Worm (Caenorhabditis elegans): ENCODE data around the gene nrf-5.

The nrf-5 gene

DNA sequence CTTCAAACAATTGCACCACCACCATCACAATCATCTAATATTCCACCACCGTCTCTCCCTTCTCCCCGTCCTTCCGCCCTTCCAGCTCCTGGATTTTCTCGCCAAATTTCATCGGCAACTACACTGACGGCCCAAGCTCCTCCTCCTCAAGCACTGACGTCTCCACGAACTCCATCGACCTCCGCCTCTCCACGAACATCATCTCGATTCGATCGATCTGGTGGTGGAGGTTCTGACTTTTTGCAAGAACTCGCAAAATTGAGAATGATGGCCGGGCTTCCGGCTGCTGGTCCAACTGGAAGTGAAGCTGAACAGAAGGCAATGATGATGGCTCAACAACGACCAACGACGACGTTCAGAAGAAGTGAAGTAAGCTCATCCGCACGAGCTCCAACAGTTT, 34.0 kb upstream of the nrf-5 start (continued):
- TF ChIP-seq Y48G9A.11 (GFP tag; IDR thresholded peaks at IDR 0.05), result no peak

DNA sequence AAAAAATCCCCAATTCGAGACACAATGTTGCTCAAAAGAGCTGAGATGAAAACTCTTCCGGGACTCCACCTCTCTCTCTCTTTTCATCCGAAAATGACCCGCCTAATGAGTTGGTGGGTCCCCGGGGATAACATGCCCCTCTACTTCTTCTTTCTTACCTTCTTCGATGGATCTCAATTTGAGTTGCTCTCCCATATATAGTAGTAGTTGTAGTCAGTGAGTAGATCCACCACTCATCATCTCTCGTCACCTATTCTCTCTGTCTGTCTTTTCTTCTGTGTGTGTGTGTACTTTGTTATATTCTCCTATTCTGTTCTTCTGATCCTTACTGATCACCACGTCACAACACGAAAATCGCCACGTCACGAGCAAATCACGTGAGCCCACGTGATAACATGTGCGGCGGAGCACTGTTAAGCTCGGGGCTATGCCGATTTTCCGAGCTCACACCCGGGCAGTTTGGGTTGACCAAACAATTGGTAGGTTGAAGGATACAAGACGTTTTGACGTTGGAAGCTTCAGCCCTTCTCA, 31.8 kb upstream of the nrf-5 start, which contains the start of gene twk-32:
TSS of gene twk-32 (plus strand) at position 396 of the 531 bp plus-strand sequence.
- TF ChIP-seq nhr-77 (tag; optimal IDR thresholded peaks at IDR 0.05) (no peak), tra-1 (GFP tag; IDR thresholded peaks at IDR 0.05) (no peak), nhr-237 (tag; optimal IDR thresholded peaks at IDR 0.05) (no peak), lin-13 (GFP tag; optimal IDR thresholded peaks at IDR 0.05) (no peak), madf-5 (GFP tag; IDR thresholded peaks at IDR 0.05) (no peak), ama-1 (optimal IDR thresholded peaks at IDR 0.05) (peak; percentile 68), ceh-32 (tag; optimal IDR thresholded peaks at IDR 0.05; ENCODE audit: poor library complexity) (no peak), Y5F2A.4 (GFP tag; optimal IDR thresholded peaks at IDR 0.05) (no peak), lsy-2 (tag; optimal IDR thresholded peaks at IDR 0.05) (no peak), zfp-2 (tag; optimal IDR thresholded peaks at IDR 0.05) (no peak), ZK546.5 (tag; optimal IDR thresholded peaks at IDR 0.05) (no peak), hmg-1.1 (GFP tag; IDR thresholded peaks at IDR 0.05) (0 out of 2 replicates have a peak, but pooled peaks have one; percentile 23), R02D3.7 (tag; optimal IDR thresholded peaks at IDR 0.05) (no peak), ceh-82 (tag; optimal IDR thresholded peaks at IDR 0.05) (no peak), dmd-8 (GFP tag; IDR thresholded peaks at IDR 0.05) (no peak), pha-4 (GFP tag; IDR thresholded peaks at IDR 0.05) (no peak), pha-4 (tag; optimal IDR thresholded peaks at IDR 0.05) (no peak), skn-1 (tag; optimal IDR thresholded peaks at IDR 0.05) (no peak), lim-7 (GFP tag; IDR thresholded peaks at IDR 0.05) (no peak), arid-1 (GFP tag; conservative IDR thresholded peaks at IDR 0.05) (no peak), lir-3 (tag; optimal IDR thresholded peaks at IDR 0.05) (no peak), unc-39 (tag; optimal IDR thresholded peaks at IDR 0.05) (no peak), unc-62 (GFP tag; optimal IDR thresholded peaks at IDR 0.05 in 1 of 2) (peak in 1 of 2 experiments; percentile 83), unc-62 (tag; optimal IDR thresholded peaks at IDR 0.05) (no peak), ceh-44 (GFP tag; IDR thresholded peaks at IDR 0.05) (no peak), mes-2 (tag; optimal IDR thresholded peaks at IDR 0.05; ENCODE audit: poor library complexity, severe bottlenecking) (no peak), lin-29 (GFP tag; IDR thresholded peaks at IDR 0.05) (no peak), vab-7 (GFP tag; IDR thresholded peaks at IDR 0.05) (no peak), duxl-1 (tag; optimal IDR thresholded peaks at IDR 0.05; ENCODE audit: poor library complexity) (no peak), lin-38 (GFP tag; IDR thresholded peaks at IDR 0.05) (no peak; the same call in 1 of the 2 replicates), unc-130 (GFP tag; optimal IDR thresholded peaks at IDR 0.05) (no peak), mdl-1 (tag; optimal IDR thresholded peaks at IDR 0.05) (no peak), mxl-3 (GFP tag; optimal IDR thresholded peaks at IDR 0.05) (no peak), Y75B8A.6 (GFP tag; IDR thresholded peaks at IDR 0.05) (no peak), aly-2 (tag; optimal IDR thresholded peaks at IDR 0.05) (no peak), nhr-111 (GFP tag; optimal IDR thresholded peaks at IDR 0.05) (no peak), zip-2 (tag; optimal IDR thresholded peaks at IDR 0.05) (no peak), dmd-6 (GFP tag; IDR thresholded peaks at IDR 0.05) (no peak), dve-1 (tag; optimal IDR thresholded peaks at IDR 0.05; ENCODE audit: insufficient read depth) (no peak), nhr-28 (tag; optimal IDR thresholded peaks at IDR 0.05) (no peak), egl-43 (GFP tag; IDR thresholded peaks at IDR 0.05) (no peak), lin-15B (tag; optimal IDR thresholded peaks at IDR 0.05) (no peak), sdz-12 (GFP tag; optimal IDR thresholded peaks at IDR 0.05) (no peak), aha-1 (tag) (peak; percentile 73), php-3 (GFP tag; IDR thresholded peaks at IDR 0.05) (no peak), nhr-41 (GFP tag; IDR thresholded peaks at IDR 0.05) (no peak), fos-1 (tag; optimal IDR thresholded peaks at IDR 0.05) (no peak), ZK337.2 (GFP tag; IDR thresholded peaks at IDR 0.05) (no peak), fkh-10 (GFP tag; optimal IDR thresholded peaks at IDR 0.05) (no peak), daf-8 (GFP tag; IDR thresholded peaks at IDR 0.05) (no peak)

Measured in whole organism, L4 larva.